Worm (Caenorhabditis elegans) whole organism, early embryonic: Measurements from ENCODE around the gene mca-3.

Source experiments
- B0310.2 ChIP-seq: sonication (generic microtip); optimal IDR thresholded peaks from 2 replicates; lab custom pipeline; 2016; ENCODE audit warnings: mild to moderate bottlenecking, missing genetic modification characterization, missing compliant biosample characterization
- F13C5.2 ChIP-seq: sonication (generic microtip); optimal IDR thresholded peaks from 2 replicates; lab custom pipeline; 2017; ENCODE audit warnings: mild to moderate bottlenecking, missing genetic modification characterization, inconsistent platforms, missing compliant biosample characterization
- aly-1 ChIP-seq: sonication (generic microtip); optimal IDR thresholded peaks from 2 replicates; lab custom pipeline; 2016; ENCODE audit warnings: missing genetic modification characterization, missing compliant biosample characterization
- ama-1 ChIP-seq: fragments of 150-350 bp; optimal IDR thresholded peaks from 2 replicates; lab custom pipeline; 2014
- ceh-13 ChIP-seq: fragments of 200-800 bp; sonication (Bioruptor generic); optimal IDR thresholded peaks from 2 replicates; lab custom pipeline; 2018; ENCODE audit warnings: mild to moderate bottlenecking, missing genetic modification characterization, missing compliant biosample characterization
- ceh-36 ChIP-seq: sonication (generic microtip); optimal IDR thresholded peaks from 2 replicates; lab custom pipeline; 2016; ENCODE audit warnings: missing genetic modification characterization, inconsistent platforms, missing compliant biosample characterization
- ets-7 ChIP-seq: sonication (generic microtip); optimal IDR thresholded peaks from 2 replicates; lab custom pipeline; 2016; ENCODE audit warnings: missing genotype, missing genetic modification characterization, missing compliant biosample characterization
- flt-1 ChIP-seq: fragments of 200-800 bp; sonication (Bioruptor generic); IDR thresholded peaks from 2 replicates; pipeline ENCODE4 v1.3.6; 2022; ENCODE audit warnings: missing genetic modification characterization, missing compliant biosample characterization
- hmbx-1 ChIP-seq: sonication (generic microtip); optimal IDR thresholded peaks from 2 replicates; lab custom pipeline; 2016; ENCODE audit warnings: mild to moderate bottlenecking, missing genetic modification characterization, missing compliant biosample characterization
- hmg-4 ChIP-seq: fragments of 200-800 bp; sonication (Bioruptor generic); optimal IDR thresholded peaks from 2 replicates; lab custom pipeline; 2018; ENCODE audit warnings: mild to moderate bottlenecking, missing genetic modification characterization, missing compliant biosample characterization
- hnd-1 ChIP-seq: sonication (generic microtip); optimal IDR thresholded peaks from 2 replicates; lab custom pipeline; 2016; ENCODE audit warnings: missing genetic modification characterization, missing compliant biosample characterization
- pes-1 ChIP-seq: fragments of 200-800 bp; sonication (Bioruptor generic); IDR thresholded peaks from 2 replicates; pipeline ENCODE4 v1.3.6; 2022; ENCODE audit warnings: missing genetic modification reagents, missing genetic modification characterization, missing compliant biosample characterization
- scrt-1 ChIP-seq: fragments of 200-800 bp; sonication (Bioruptor generic); IDR thresholded peaks from 2 replicates; pipeline ENCODE4 v1.3.6; 2022; ENCODE audit warnings: missing genetic modification characterization, missing compliant biosample characterization
- sea-1 ChIP-seq: fragments of 200-800 bp; sonication (Bioruptor generic); conservative IDR thresholded peaks from 2 replicates; pipeline ENCODE4 v1.3.6; 2022; ENCODE audit warnings: missing genetic modification characterization, missing compliant biosample characterization
- tbx-11 ChIP-seq: fragments of 200-800 bp; sonication (Bioruptor generic); IDR thresholded peaks from 2 replicates; pipeline ENCODE4 v1.3.6; 2022; ENCODE audit warnings: missing genetic modification characterization, missing compliant biosample characterization
- tbx-37 ChIP-seq: fragments of 200-800 bp; sonication (Bioruptor generic); conservative IDR thresholded peaks from 2 replicates; pipeline ENCODE4 v1.3.6; 2022; ENCODE audit warnings: missing genetic modification reagents, missing genetic modification characterization, missing compliant biosample characterization
- tra-4 ChIP-seq: sonication (generic microtip); optimal IDR thresholded peaks from 2 replicates; lab custom pipeline; 2017; ENCODE audit warnings: missing genetic modification characterization, missing compliant biosample characterization

mca-3 gene

ce11 chrIV:3121060-3121459, 11.9 kb downstream of the mca-3 start:
- no peak for TF ChIP-seq ceh-13
- TF ChIP-seq tbx-37 (GFP tag; lab: Robert Waterston, UW) = no peak
- no peak for TF ChIP-seq hmg-4 (GFP tag; lab: Kevin White, UChicago)
- TF ChIP-seq ama-1 (lab: Kevin White, UChicago) = no peak
- no peak for TF ChIP-seq scrt-1 (GFP tag; lab: Robert Waterston, UW)
- TF ChIP-seq hmbx-1 (tag; lab: Kevin White, UChicago) = no peak
- TF ChIP-seq ceh-36 (tag; lab: Kevin White, UChicago) = no peak
- TF ChIP-seq F13C5.2 (tag; lab: Kevin White, UChicago) = no peak
- no peak for TF ChIP-seq ets-7 (tag; lab: Kevin White, UChicago)
- TF ChIP-seq aly-1 = no peak
- no peak for TF ChIP-seq pes-1 (GFP tag; lab: Robert Waterston, UW)
- no peak for TF ChIP-seq tbx-11 (GFP tag; lab: Robert Waterston, UW)

- TF ChIP-seq sea-1 (GFP tag; lab: Robert Waterston, UW) = no peak
- no peak for TF ChIP-seq ceh-36 (tag; lab: Kevin White, UChicago)
- no peak for TF ChIP-seq hnd-1 (tag; lab: Kevin White, UChicago)
- no peak for TF ChIP-seq B0310.2 (tag; lab: Kevin White, UChicago)
- TF ChIP-seq ets-7 (tag; lab: Kevin White, UChicago) = no peak
- TF ChIP-seq aly-1 = no peak
- no peak for TF ChIP-seq tbx-11 (GFP tag; lab: Robert Waterston, UW)
- no peak for TF ChIP-seq ceh-13
- no peak for TF ChIP-seq ama-1 (lab: Kevin White, UChicago)
- no peak for TF ChIP-seq tbx-37 (GFP tag; lab: Robert Waterston, UW)
Measured at ce11 chrIV:3101208-3101607, 31.7 kb downstream of the mca-3 start.

- TF ChIP-seq aly-1 (no peak), sea-1 (GFP tag; lab: Robert Waterston, UW) (no peak), B0310.2 (tag; lab: Kevin White, UChicago) (no peak), hnd-1 (tag; lab: Kevin White, UChicago) (no peak), ama-1 (lab: Kevin White, UChicago) (no peak), ets-7 (tag; lab: Kevin White, UChicago) (no peak), tbx-37 (GFP tag; lab: Robert Waterston, UW) (no peak), F13C5.2 (tag; lab: Kevin White, UChicago) (no peak), tra-4 (tag; lab: Kevin White, UChicago) (no peak), hmg-4 (GFP tag; lab: Kevin White, UChicago) (no peak), hmbx-1 (tag; lab: Kevin White, UChicago) (no peak), flt-1 (GFP tag; lab: Robert Waterston, UW) (no peak), tbx-11 (GFP tag; lab: Robert Waterston, UW) (no peak)
Measured at ce11 chrIV:3097019-3097418, 35.9 kb downstream of the mca-3 start.

ce11 chrIV:3095995-3096544, 36.9 kb downstream of the mca-3 start:
- no peak for TF ChIP-seq scrt-1 (GFP tag; lab: Robert Waterston, UW)
- no peak for TF ChIP-seq ets-7 (tag; lab: Kevin White, UChicago)

- no peak for TF ChIP-seq tra-4 (tag; lab: Kevin White, UChicago)
- TF ChIP-seq hmg-4 (GFP tag; lab: Kevin White, UChicago) = no peak
- no peak for TF ChIP-seq ceh-36 (tag; lab: Kevin White, UChicago)
- no peak for TF ChIP-seq ets-7 (tag; lab: Kevin White, UChicago)
- no peak for TF ChIP-seq aly-1
- TF ChIP-seq flt-1 (GFP tag; lab: Robert Waterston, UW) = no peak
- TF ChIP-seq scrt-1 (GFP tag; lab: Robert Waterston, UW) = no peak
- TF ChIP-seq hmbx-1 (tag; lab: Kevin White, UChicago) = no peak
- no peak for TF ChIP-seq hnd-1 (tag; lab: Kevin White, UChicago)
- no peak for TF ChIP-seq ceh-13
- TF ChIP-seq pes-1 (GFP tag; lab: Robert Waterston, UW) = no peak
- no peak for TF ChIP-seq B0310.2 (tag; lab: Kevin White, UChicago)
- TF ChIP-seq ama-1 (lab: Kevin White, UChicago) = no peak
Measured at ce11 chrIV:3092978-3093377, 40.0 kb downstream of the mca-3 start.

ce11 chrIV:3091112-3091511, 41.8 kb downstream of the mca-3 start:
- no peak for TF ChIP-seq hmbx-1 (tag; lab: Kevin White, UChicago)
- TF ChIP-seq ceh-36 (tag; lab: Kevin White, UChicago) = no peak
- no peak for TF ChIP-seq scrt-1 (GFP tag; lab: Robert Waterston, UW)
- no peak for TF ChIP-seq tbx-37 (GFP tag; lab: Robert Waterston, UW)
- TF ChIP-seq ama-1 (lab: Kevin White, UChicago) = no peak
- no peak for TF ChIP-seq flt-1 (GFP tag; lab: Robert Waterston, UW)
- TF ChIP-seq tbx-11 (GFP tag; lab: Robert Waterston, UW) = no peak
- no peak for TF ChIP-seq pes-1 (GFP tag; lab: Robert Waterston, UW)
- no peak for TF ChIP-seq F13C5.2 (tag; lab: Kevin White, UChicago)
- no peak for TF ChIP-seq ceh-13
- TF ChIP-seq sea-1 (GFP tag; lab: Robert Waterston, UW) = no peak
- no peak for TF ChIP-seq aly-1
- TF ChIP-seq tra-4 (tag; lab: Kevin White, UChicago) = no peak
- no peak for TF ChIP-seq hnd-1 (tag; lab: Kevin White, UChicago)

ce11 chrIV:3089611-3090010, 43.3 kb downstream of the mca-3 start:
- no peak for TF ChIP-seq pes-1 (GFP tag; lab: Robert Waterston, UW)
- TF ChIP-seq hmg-4 (GFP tag; lab: Kevin White, UChicago) = no peak
- TF ChIP-seq B0310.2 (tag; lab: Kevin White, UChicago) = no peak
- TF ChIP-seq hnd-1 (tag; lab: Kevin White, UChicago) = no peak
- no peak for TF ChIP-seq tbx-11 (GFP tag; lab: Robert Waterston, UW)
- TF ChIP-seq flt-1 (GFP tag; lab: Robert Waterston, UW) = no peak
- no peak for TF ChIP-seq ceh-36 (tag; lab: Kevin White, UChicago)
- TF ChIP-seq scrt-1 (GFP tag; lab: Robert Waterston, UW) = no peak
- TF ChIP-seq ets-7 (tag; lab: Kevin White, UChicago) = no peak
- TF ChIP-seq tbx-37 (GFP tag; lab: Robert Waterston, UW) = no peak
- no peak for TF ChIP-seq hmbx-1 (tag; lab: Kevin White, UChicago)
- no peak for TF ChIP-seq tra-4 (tag; lab: Kevin White, UChicago)
- no peak for TF ChIP-seq ceh-13
- no peak for TF ChIP-seq sea-1 (GFP tag; lab: Robert Waterston, UW)
- TF ChIP-seq ama-1 (lab: Kevin White, UChicago) = no peak
- TF ChIP-seq F13C5.2 (tag; lab: Kevin White, UChicago) = no peak
- no peak for TF ChIP-seq aly-1
